Fruit fly (Drosophila melanogaster) S2 (cell line): ENCODE results near the gene Gr39a.

Experiments
- CG8478 ChIP-seq: fragments of >200 bp; optimal IDR thresholded peaks from 2 replicates; lab custom pipeline; 2018
- CTCF ChIP-seq, 2 experiments: fragments of >200 bp; optimal IDR thresholded peaks; 2 replicates each; lab custom pipeline; 2018

- TF ChIP-seq CG8478 (lab: Kevin White, UChicago), result no peak
- no peak for TF ChIP-seq CTCF (optimal IDR thresholded peaks at IDR 0.05; lab: Kevin White, UChicago)
Measured at dm6 chr2L:21243964-21244466, 46.5 kb upstream of the Gr39a start.
